Worm (Caenorhabditis elegans) whole organism, early embryonic: ENCODE measurements around the gene C43F9.5.

Experiments
- hnd-1 ChIP-seq: sonication (generic microtip); optimal IDR thresholded peaks from 2 replicates; lab custom pipeline; 2016; ENCODE audit warnings: missing genetic modification characterization, missing compliant biosample characterization
- sea-1 ChIP-seq: fragments of 200-800 bp; sonication (Bioruptor generic); conservative IDR thresholded peaks from 2 replicates; pipeline ENCODE4 v1.3.6; 2022; ENCODE audit warnings: missing genetic modification characterization, missing compliant biosample characterization
- tbx-11 ChIP-seq: fragments of 200-800 bp; sonication (Bioruptor generic); IDR thresholded peaks from 2 replicates; pipeline ENCODE4 v1.3.6; 2022; ENCODE audit warnings: missing genetic modification characterization, missing compliant biosample characterization

ce11 chrIV:10614918-10615477, 24.4 kb upstream of the C43F9.5 start, which contains the start of gene ptr-14:
- no peak for TF ChIP-seq sea-1
- TF ChIP-seq hnd-1 (tag; lab: Kevin White, UChicago), result no peak
- no peak for TF ChIP-seq tbx-11 (GFP tag; lab: Robert Waterston, UW)
